Worm (Caenorhabditis elegans) whole organism, L4 larva: ENCODE measurements around the gene F38A1.8.

Experiments
- attf-4 ChIP-seq: sonication (generic microtip); optimal IDR thresholded peaks from 3 replicates; lab custom pipeline; 2017; ENCODE audit warnings: missing biosample characterization, missing genetic modification characterization
- daf-12 ChIP-seq: fragments of 150-350 bp; optimal IDR thresholded peaks from 2 replicates; lab custom pipeline; 2014; ENCODE audit warnings: missing biosample characterization, missing genetic modification reagents, missing genetic modification characterization
- dmd-8 ChIP-seq: fragments of 200-800 bp; sonication (Bioruptor generic); IDR thresholded peaks from 2 replicates; pipeline ENCODE4 v1.3.6; 2022; ENCODE audit warnings: missing genetic modification characterization, missing compliant biosample characterization
- fkh-10 ChIP-seq: fragments of 150-350 bp; optimal IDR thresholded peaks from 2 replicates; lab custom pipeline; 2014; ENCODE audit warnings: missing biosample characterization, missing genetic modification reagents, missing genetic modification characterization
- pha-4 ChIP-seq, 2 experiments: fragments of 150-350 bp in 1 of 2; fragments of 200-800 bp in 1 of 2; sonication (Bioruptor generic) in 1 of 2; IDR thresholded peaks in 1 of 2; optimal IDR thresholded peaks in 1 of 2; 2 replicates each; pipeline versions ENCODE4 v1.3.6 to Lab custom; 2014 to 2022; ENCODE audit warnings: missing genetic modification characterization in 2 of 2, missing genetic modification reagents in 2 of 2, missing biosample characterization in 1 of 2, missing compliant biosample characterization in 1 of 2
- snpc-4 ChIP-seq: fragments of 150-350 bp; optimal IDR thresholded peaks from 2 replicates; lab custom pipeline; 2014; ENCODE audit warnings: missing biosample characterization, missing genetic modification characterization
- zag-1 ChIP-seq: fragments of 150-350 bp; optimal IDR thresholded peaks from 2 replicates; lab custom pipeline; 2014; ENCODE audit warnings: missing biosample characterization, missing genetic modification characterization

DNA sequence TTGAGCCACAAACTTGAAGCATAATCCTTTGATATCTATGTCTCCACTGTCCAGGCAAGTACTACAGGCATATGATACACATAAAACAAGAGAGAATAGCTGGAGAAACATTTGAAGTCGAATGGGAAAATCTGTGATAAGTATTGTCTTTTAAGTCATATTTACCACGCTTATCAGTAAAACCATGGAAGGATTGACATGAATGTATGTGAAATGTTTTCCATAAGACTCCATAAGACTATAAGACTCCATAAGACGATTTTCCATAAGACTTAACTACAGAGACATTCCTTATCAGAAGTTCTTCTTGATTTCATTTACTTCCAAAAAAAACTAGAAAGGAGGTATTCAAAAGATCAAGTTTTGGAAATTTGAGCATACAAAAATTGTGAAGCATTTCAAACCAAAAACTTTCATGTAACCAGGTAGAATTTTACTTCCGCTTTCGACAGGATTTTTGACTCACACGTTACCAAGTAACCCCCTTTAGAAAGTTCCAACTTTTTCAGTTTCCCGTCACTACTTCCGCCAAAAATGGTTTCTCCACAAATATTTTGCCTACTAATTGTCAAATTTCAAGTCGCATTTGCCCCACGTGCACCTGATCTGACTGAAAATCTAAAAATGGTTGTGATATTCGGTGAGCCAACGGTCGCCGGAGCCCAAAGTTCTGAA lies 7.2 kb upstream of the F38A1.8 start, which contains the start of the genes clec-165 and F38A1.11:
- TF ChIP-seq snpc-4 (tag; lab: Kevin White, UChicago), result no peak
- no peak for TF ChIP-seq fkh-10 (GFP tag; lab: Kevin White, UChicago)
- TF ChIP-seq zag-1 (tag; lab: Kevin White, UChicago), result no peak
- TF ChIP-seq pha-4 (GFP tag; IDR thresholded peaks at IDR 0.05; lab: Robert Waterston, UW), result no peak
- no peak for TF ChIP-seq pha-4 (tag; optimal IDR thresholded peaks at IDR 0.05; lab: Kevin White, UChicago)
- TF ChIP-seq dmd-8 (GFP tag; lab: Robert Waterston, UW), result no peak
- TF ChIP-seq daf-12 (tag; lab: Kevin White, UChicago), result no peak
- no peak for TF ChIP-seq attf-4 (tag; lab: Kevin White, UChicago)
